Worm (Caenorhabditis elegans) whole organism, L2 larva: Measurements from ENCODE around the gene K06B4.4.

Source experiments
- R02D3.7 ChIP-seq: fragments of 150-350 bp; optimal IDR thresholded peaks from 2 replicates; lab custom pipeline; 2014; ENCODE audit warnings: missing biosample characterization, missing genetic modification characterization
- ceh-16 ChIP-seq: fragments of 150-350 bp; optimal IDR thresholded peaks from 2 replicates; lab custom pipeline; 2014; ENCODE audit warnings: missing biosample characterization, missing genetic modification characterization
- lsy-2 ChIP-seq, 2 experiments: fragments of 150-350 bp in 1 of 2; sonication (generic microtip) in 1 of 2; optimal IDR thresholded peaks; 2 replicates each; lab custom pipeline; 2014 to 2017; ENCODE audit warnings: missing biosample characterization in 2 of 2, missing genetic modification characterization in 2 of 2
- nhr-23 ChIP-seq: fragments of 150-350 bp; optimal IDR thresholded peaks from 2 replicates; lab custom pipeline; 2014; ENCODE audit warnings: missing biosample characterization, missing genetic modification reagents, missing genetic modification characterization
- nhr-237 ChIP-seq: fragments of 150-350 bp; optimal IDR thresholded peaks from 2 replicates; lab custom pipeline; 2014; ENCODE audit warnings: missing biosample characterization, missing genetic modification characterization
- nhr-6 ChIP-seq: fragments of 150-350 bp; optimal IDR thresholded peaks from 2 replicates; lab custom pipeline; 2014; ENCODE audit warnings: missing biosample characterization, missing genetic modification characterization
- skn-1 ChIP-seq: sonication (generic microtip); optimal IDR thresholded peaks from 2 replicates; lab custom pipeline; 2017; ENCODE audit warnings: missing biosample characterization, missing genetic modification characterization
- snpc-4 ChIP-seq: fragments of 150-350 bp; optimal IDR thresholded peaks from 2 replicates; lab custom pipeline; 2014; ENCODE audit warnings: missing biosample characterization, missing genetic modification characterization

DNA sequence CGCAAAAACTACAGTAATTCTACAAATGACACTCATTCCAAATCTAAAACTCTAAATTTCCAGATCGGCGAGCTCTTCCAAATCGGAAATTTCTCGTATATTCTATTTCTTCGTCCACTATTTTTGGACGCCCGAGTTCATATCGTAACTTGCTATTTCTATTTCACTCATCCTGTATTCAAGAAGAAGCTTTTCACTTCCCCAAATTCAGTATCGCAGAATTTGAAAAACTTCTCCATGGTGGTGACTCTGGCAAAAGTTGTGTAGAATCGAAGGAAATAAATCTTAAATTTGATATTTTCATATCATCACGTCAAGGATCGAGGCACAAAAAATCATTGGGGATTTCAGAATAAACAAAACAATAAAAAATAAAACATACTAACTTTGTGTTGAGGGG, 16.8 kb upstream of the K06B4.4 start:
- TF ChIP-seq ceh-16 (tag; lab: Kevin White, UChicago) (no peak), nhr-6 (tag; lab: Kevin White, UChicago) (no peak), snpc-4 (tag; lab: Kevin White, UChicago) (no peak), R02D3.7 (tag; lab: Kevin White, UChicago) (no peak), nhr-23 (tag; lab: Kevin White, UChicago) (no peak), lsy-2 (tag; optimal IDR thresholded peaks at IDR 0.05; lab: Kevin White, UChicago) (no peak), nhr-237 (tag; lab: Kevin White, UChicago) (no peak), skn-1 (tag; lab: Kevin White, UChicago) (no peak)
